Worm (Caenorhabditis elegans): ENCODE measurements around the gene fbxb-74.
A peak's percentile ranks its signal among the peaks of the same experiment; 100 is the strongest.

The fbxb-74 gene

ce11 chrIV:4395555-4395954, 43.5 kb downstream of the fbxb-74 start:
- TF ChIP-seq lin-13 (GFP tag; optimal IDR thresholded peaks at IDR 0.05): no peak
- TF ChIP-seq nhr-6 (tag; optimal IDR thresholded peaks at IDR 0.05): no peak
- no peak for TF ChIP-seq alr-1 (tag; optimal IDR thresholded peaks at IDR 0.05)
- TF ChIP-seq sem-4 (tag; optimal IDR thresholded peaks at IDR 0.05): no peak
- no peak for TF ChIP-seq nhr-237 (tag; optimal IDR thresholded peaks at IDR 0.05)
- TF ChIP-seq lin-39 (tag; optimal IDR thresholded peaks at IDR 0.05): no peak
- no peak for TF ChIP-seq elt-3 (tag; optimal IDR thresholded peaks at IDR 0.05)
- TF ChIP-seq egl-27 (tag; optimal IDR thresholded peaks at IDR 0.05): no peak
- TF ChIP-seq skn-1 (tag; optimal IDR thresholded peaks at IDR 0.05): no peak
- no peak for TF ChIP-seq unc-62 (GFP tag; optimal IDR thresholded peaks at IDR 0.05)
- no peak for TF ChIP-seq sma-9 (GFP tag; optimal IDR thresholded peaks at IDR 0.05)
- no peak for TF ChIP-seq sma-9 (tag; optimal IDR thresholded peaks at IDR 0.05)
- no peak for TF ChIP-seq mdl-1 (tag; optimal IDR thresholded peaks at IDR 0.05)

- TF ChIP-seq fos-1 (tag; optimal IDR thresholded peaks at IDR 0.05) (no peak), unc-62 (GFP tag; optimal IDR thresholded peaks at IDR 0.05) (no peak), nhr-129 (tag; optimal IDR thresholded peaks at IDR 0.05) (no peak), ztf-1 (GFP tag; conservative IDR thresholded peaks at IDR 0.05) (no peak), lin-11 (tag; optimal IDR thresholded peaks at IDR 0.05) (no peak), snpc-4 (tag; optimal IDR thresholded peaks at IDR 0.05) (no peak), alr-1 (tag; optimal IDR thresholded peaks at IDR 0.05) (no peak), sem-4 (tag; optimal IDR thresholded peaks at IDR 0.05) (no peak), mdl-1 (tag; optimal IDR thresholded peaks at IDR 0.05) (no peak), mab-5 (tag; optimal IDR thresholded peaks at IDR 0.05) (no peak)
Measured at ce11 chrIV:4393942-4394460, 45.1 kb downstream of the fbxb-74 start, which contains the start of gene ell-1. Gene ell-1 (plus strand): TSS chrIV:4394410.

ce11 chrIV:4393488-4393887, 45.6 kb downstream of the fbxb-74 start:
- TF ChIP-seq alr-1 (tag; optimal IDR thresholded peaks at IDR 0.05): no peak
- no peak for TF ChIP-seq egl-27 (tag; optimal IDR thresholded peaks at IDR 0.05)
- no peak for TF ChIP-seq ama-1 (optimal IDR thresholded peaks at IDR 0.05)
- no peak for TF ChIP-seq lin-13 (GFP tag; optimal IDR thresholded peaks at IDR 0.05)
- no peak for TF ChIP-seq ztf-1 (GFP tag; conservative IDR thresholded peaks at IDR 0.05)
- no peak for TF ChIP-seq aly-2 (tag; optimal IDR thresholded peaks at IDR 0.05)
- no peak for TF ChIP-seq sma-9 (GFP tag; optimal IDR thresholded peaks at IDR 0.05)
- TF ChIP-seq sma-9 (tag; optimal IDR thresholded peaks at IDR 0.05): no peak
- TF ChIP-seq nhr-6 (tag; optimal IDR thresholded peaks at IDR 0.05): no peak
- no peak for TF ChIP-seq mbf-1 (tag; optimal IDR thresholded peaks at IDR 0.05)
- TF ChIP-seq blmp-1 (tag; optimal IDR thresholded peaks at IDR 0.05; ENCODE audit: insufficient read depth): no peak
- no peak for TF ChIP-seq nhr-237 (tag; optimal IDR thresholded peaks at IDR 0.05)
- no peak for TF ChIP-seq nhr-11 (tag; optimal IDR thresholded peaks at IDR 0.05)

ce11 chrIV:4390438-4390894, 48.6 kb downstream of the fbxb-74 start, which contains the start of the genes rpl-7A and set-21:
Gene rpl-7A (minus strand): TSS chrIV:4390590.
Gene set-21 (plus strand): TSS chrIV:4390844.
- TF ChIP-seq sem-4 (tag; optimal IDR thresholded peaks at IDR 0.05): peak; percentile 90
- no peak for TF ChIP-seq mbf-1 (tag; optimal IDR thresholded peaks at IDR 0.05)
- TF ChIP-seq sma-3 (GFP tag; optimal IDR thresholded peaks at IDR 0.05): peak; percentile 98
- TF ChIP-seq nhr-129 (tag; optimal IDR thresholded peaks at IDR 0.05): peak; percentile 89
- peak; percentile 78 for TF ChIP-seq nhr-237 (tag; optimal IDR thresholded peaks at IDR 0.05)
- peak; percentile 96 for TF ChIP-seq sma-9 (GFP tag; optimal IDR thresholded peaks at IDR 0.05)
- TF ChIP-seq sma-9 (tag; optimal IDR thresholded peaks at IDR 0.05): no peak
- TF ChIP-seq blmp-1 (tag; optimal IDR thresholded peaks at IDR 0.05; ENCODE audit: insufficient read depth): peak; percentile 57
- peak in 1 of 2 experiments; percentile 52 for TF ChIP-seq mdl-1 (tag; optimal IDR thresholded peaks at IDR 0.05)
- no peak for TF ChIP-seq unc-39 (tag; optimal IDR thresholded peaks at IDR 0.05)
- TF ChIP-seq gmeb-1 (tag; optimal IDR thresholded peaks at IDR 0.05): peak; percentile 94
- TF ChIP-seq lin-13 (GFP tag; optimal IDR thresholded peaks at IDR 0.05): peak; percentile 92
- peak; percentile 60 for TF ChIP-seq skn-1 (tag; optimal IDR thresholded peaks at IDR 0.05)
- no peak for TF ChIP-seq dmd-4 (tag; optimal IDR thresholded peaks at IDR 0.05)
- no peak for TF ChIP-seq alr-1 (tag; optimal IDR thresholded peaks at IDR 0.05)
- TF ChIP-seq nhr-12 (tag; optimal IDR thresholded peaks at IDR 0.05): no peak
- peak; percentile 63 for TF ChIP-seq snpc-4 (tag; optimal IDR thresholded peaks at IDR 0.05)
- TF ChIP-seq zag-1 (tag; optimal IDR thresholded peaks at IDR 0.05): peak; percentile 78
- TF ChIP-seq lin-39 (tag; optimal IDR thresholded peaks at IDR 0.05): no peak
- TF ChIP-seq peb-1 (tag; optimal IDR thresholded peaks at IDR 0.05): no peak
- peak; percentile 95 for TF ChIP-seq nhr-25 (tag; optimal IDR thresholded peaks at IDR 0.05)
- peak; percentile 84 for TF ChIP-seq ztf-4 (tag; optimal IDR thresholded peaks at IDR 0.05)
- peak; percentile 62 for TF ChIP-seq nhr-77 (tag; optimal IDR thresholded peaks at IDR 0.05)
- TF ChIP-seq aly-2 (tag; optimal IDR thresholded peaks at IDR 0.05): no peak
- TF ChIP-seq C34F6.9 (tag; optimal IDR thresholded peaks at IDR 0.05): peak; percentile 83
- TF ChIP-seq nhr-6 (tag; optimal IDR thresholded peaks at IDR 0.05): peak; percentile 78
- TF ChIP-seq lsy-2 (tag; optimal IDR thresholded peaks at IDR 0.05): peak; percentile 91 to 97
- no peak for TF ChIP-seq elt-1 (tag; optimal IDR thresholded peaks at IDR 0.05)
- peak; percentile 86 for TF ChIP-seq ceh-82 (tag; optimal IDR thresholded peaks at IDR 0.05)
- TF ChIP-seq egl-27 (tag; optimal IDR thresholded peaks at IDR 0.05): peak; percentile 51
- peak; percentile 83 for TF ChIP-seq lin-11 (tag; optimal IDR thresholded peaks at IDR 0.05)
- TF ChIP-seq unc-55 (GFP tag; optimal IDR thresholded peaks at IDR 0.05): peak; percentile 88
- TF ChIP-seq nhr-10 (tag; optimal IDR thresholded peaks at IDR 0.05): no peak
- peak; percentile 58 for TF ChIP-seq R02D3.7 (tag; optimal IDR thresholded peaks at IDR 0.05)
- peak; percentile 19 for TF ChIP-seq ceh-16 (tag; optimal IDR thresholded peaks at IDR 0.05)
- peak; percentile 94 for TF ChIP-seq Y55F3AM.14 (GFP tag; optimal IDR thresholded peaks at IDR 0.05)
- TF ChIP-seq ztf-11 (tag; optimal IDR thresholded peaks at IDR 0.05): no peak

Measured in whole organism, L2 larva.